Fruit fly (Drosophila melanogaster): ENCODE results near the gene BBS8.

The BBS8 gene

DNA sequence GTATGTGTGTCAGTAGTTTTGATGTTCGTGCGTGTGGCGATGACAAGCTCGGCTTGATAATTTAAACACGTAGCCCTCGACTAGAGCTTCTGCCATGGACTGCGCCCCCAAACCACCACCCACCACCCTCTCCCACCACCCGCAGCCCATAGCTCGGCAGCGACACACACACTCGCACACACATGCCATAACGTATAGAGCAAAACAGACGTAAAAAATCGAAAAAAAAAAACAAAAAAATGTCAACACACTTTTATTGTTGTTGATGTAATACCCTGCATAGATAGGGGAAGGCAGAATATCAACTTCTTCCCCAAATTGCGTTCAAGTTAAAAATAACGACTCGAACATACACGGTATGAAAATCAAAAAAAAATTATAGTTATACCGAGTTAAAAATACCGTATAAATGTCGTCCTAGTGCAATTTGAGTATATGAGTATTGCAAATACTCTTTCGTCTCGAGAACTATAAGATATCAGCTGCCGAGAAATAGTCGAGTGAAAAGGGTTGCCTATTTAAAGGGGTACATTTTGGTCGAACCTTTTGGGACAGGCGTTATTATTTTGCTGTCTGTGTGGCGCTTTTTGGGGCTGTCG lies 47.8 kb downstream of the BBS8 start (continued):
- TF ChIP-seq pdm3 (GFP tag; optimal IDR thresholded peaks at IDR 0.05) (peak; percentile 58), CG11294 (GFP tag; IDR thresholded peaks at IDR 0.05) (peak; percentile 57; the same call in 1 of the 2 replicates), CG6276 (GFP tag; optimal IDR thresholded peaks at IDR 0.05) (peak; percentile 76), CG3919 (GFP tag; optimal IDR thresholded peaks at IDR 0.05) (no peak), Met (GFP tag; optimal IDR thresholded peaks at IDR 0.05) (peak; percentile 62), fd59A (GFP tag; optimal IDR thresholded peaks at IDR 0.05) (no peak), spab (GFP tag; optimal IDR thresholded peaks at IDR 0.05) (peak; percentile 5), CG7368 (GFP tag; optimal IDR thresholded peaks at IDR 0.05) (no peak), CG4318 (GFP tag; optimal IDR thresholded peaks at IDR 0.05) (peak; percentile 51), CG3032 (tag; optimal IDR thresholded peaks at IDR 0.05) (peak; percentile 11), CG8319 (GFP tag; optimal IDR thresholded peaks at IDR 0.05) (no peak), CG8119 (GFP tag; IDR thresholded peaks at IDR 0.05) (peak; percentile 59; the same call in 2 of the 3 replicates), fkh (GFP tag; optimal IDR thresholded peaks at IDR 0.05) (peak; percentile 80), topi (GFP tag; optimal IDR thresholded peaks at IDR 0.05) (peak; percentile 42), OdsH (GFP tag; optimal IDR thresholded peaks at IDR 0.05) (peak; percentile 68), CG9139 (GFP tag; optimal IDR thresholded peaks at IDR 0.05) (peak; percentile 1), Smox (GFP tag; optimal IDR thresholded peaks at IDR 0.05) (peak; percentile 32), svp (GFP tag) (peak; percentile 86), CG6854 (GFP tag; optimal IDR thresholded peaks at IDR 0.05) (no peak), dac (GFP tag; optimal IDR thresholded peaks at IDR 0.05) (peak; percentile 13), Eip78C (GFP tag) (peak; percentile 76), CG6792 (GFP tag; optimal IDR thresholded peaks at IDR 0.05) (peak; percentile 34), CG16779 (tag; optimal IDR thresholded peaks at IDR 0.05) (no peak), achi (GFP tag; optimal IDR thresholded peaks at IDR 0.05) (peak; percentile 39), fd85E (GFP tag; optimal IDR thresholded peaks at IDR 0.05) (peak; percentile 11), net (GFP tag; optimal IDR thresholded peaks at IDR 0.05) (peak; percentile 60), Sox15 (GFP tag; optimal IDR thresholded peaks at IDR 0.05) (peak; percentile 15), Eip75B (GFP tag; optimal IDR thresholded peaks at IDR 0.05) (peak; percentile 23), cyc (GFP tag; optimal IDR thresholded peaks at IDR 0.05) (peak; percentile 21), Gug (GFP tag; IDR thresholded peaks at IDR 0.05) (peak; percentile 20; the same call in 1 of the 2 replicates), Sox102F (GFP tag; optimal IDR thresholded peaks at IDR 0.05) (peak; percentile 57), esn (GFP tag; optimal IDR thresholded peaks at IDR 0.05) (peak; percentile 52), CG10669 (GFP tag; optimal IDR thresholded peaks at IDR 0.05) (no peak), dsx (GFP tag; optimal IDR thresholded peaks at IDR 0.05; ENCODE audit: poor library complexity, severe bottlenecking) (no peak), Hr38 (GFP tag; optimal IDR thresholded peaks at IDR 0.05) (no peak), salr (GFP tag; optimal IDR thresholded peaks at IDR 0.05) (peak in 1 of 2 experiments; percentile 60), ss (GFP tag; optimal IDR thresholded peaks at IDR 0.05) (peak in 1 of 2 experiments; percentile 40), Blimp-1 (GFP tag; optimal IDR thresholded peaks at IDR 0.05) (no peak), lz (GFP tag; optimal IDR thresholded peaks at IDR 0.05) (peak; percentile 63), CG15336 (GFP tag; IDR thresholded peaks at IDR 0.05) (no peak; the same call in 1 of the 2 replicates), CG6163 (GFP tag; IDR thresholded peaks at IDR 0.05) (peak; percentile 29; the same call in 1 of the 3 replicates)

DNA sequence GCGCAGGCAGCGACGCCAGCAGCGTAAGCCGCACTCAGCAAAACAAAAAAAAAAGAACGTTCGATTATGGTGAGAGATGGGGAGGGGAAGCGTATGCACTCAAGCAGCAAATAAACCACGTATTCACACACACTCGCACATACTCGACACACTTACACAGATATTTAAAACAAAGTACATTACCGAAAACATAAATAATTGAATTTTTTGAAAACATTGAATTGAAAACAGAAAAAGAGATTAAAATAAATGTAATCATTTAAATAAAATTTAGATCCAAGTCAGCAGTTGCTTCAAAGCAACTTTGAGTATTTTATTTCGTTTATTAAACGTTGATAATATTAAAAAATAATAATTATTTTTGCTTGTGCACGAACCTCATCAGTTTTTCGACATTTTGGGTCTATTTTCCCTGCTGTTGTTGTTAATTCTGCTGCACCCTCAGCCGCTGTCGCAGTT lies 48.4 kb downstream of the BBS8 start:
- TF ChIP-seq CG34406 (GFP tag; optimal IDR thresholded peaks at IDR 0.05): peak; percentile 35
- no peak; the same call in 1 of the 2 replicates for TF ChIP-seq CG11294 (GFP tag; IDR thresholded peaks at IDR 0.05)
- TF ChIP-seq CG8632 (GFP tag; optimal IDR thresholded peaks at IDR 0.05): peak; percentile 51
- TF ChIP-seq esn (GFP tag; optimal IDR thresholded peaks at IDR 0.05): peak; percentile 62
- TF ChIP-seq CG6854 (GFP tag; optimal IDR thresholded peaks at IDR 0.05): no peak
- TF ChIP-seq pdm3 (GFP tag; optimal IDR thresholded peaks at IDR 0.05): peak; percentile 46
- TF ChIP-seq Ets96B (tag; optimal IDR thresholded peaks at IDR 0.05): peak; percentile 59
- no peak for TF ChIP-seq CG8119 (GFP tag; IDR thresholded peaks at IDR 0.05)
- TF ChIP-seq Eip75B (GFP tag; optimal IDR thresholded peaks at IDR 0.05): peak; percentile 11
- no peak for TF ChIP-seq Gug (GFP tag; IDR thresholded peaks at IDR 0.05)
- peak; percentile 47 for TF ChIP-seq Hr4 (GFP tag; optimal IDR thresholded peaks at IDR 0.05)
- TF ChIP-seq fd85E (GFP tag; optimal IDR thresholded peaks at IDR 0.05): no peak
- peak; percentile 87 for TF ChIP-seq Eip78C (GFP tag)
- TF ChIP-seq CG11762 (GFP tag; optimal IDR thresholded peaks at IDR 0.05; ENCODE audit: insufficient read depth): peak; percentile 49
- TF ChIP-seq achi (GFP tag; optimal IDR thresholded peaks at IDR 0.05): peak; percentile 47
- TF ChIP-seq CG6808 (GFP tag; optimal IDR thresholded peaks at IDR 0.05): no peak
- TF ChIP-seq topi (GFP tag; optimal IDR thresholded peaks at IDR 0.05): peak; percentile 34
- no peak for TF ChIP-seq CG1621 (tag; optimal IDR thresholded peaks at IDR 0.05)
- peak; percentile 48 for TF ChIP-seq Smox (GFP tag; optimal IDR thresholded peaks at IDR 0.05)
- TF ChIP-seq Hr39 (GFP tag; optimal IDR thresholded peaks at IDR 0.05): no peak

All from whole organism, prepupa.